3 fruit fly cellular contexts compared by ENCODE assay signal in genomic region chr3L:15516440-15516839, dm6.
TF ChIP-seq lines count a peak whose summit lies in the region.

No protein-coding gene starts in this region.

- no peak for TF ChIP-seq CTCF in whole organism, embryonic (GFP tag; optimal IDR thresholded peaks at IDR 0.05; lab: Kevin White, UChicago)

TF ChIP-seq in whole organism, embryonic, 481 proteins besides CTCF, POLR2A, EP300 and RAD21 (continues in another document):
- no peak for TF ChIP-seq Nf-YC (tag; optimal IDR thresholded peaks at IDR 0.05; lab: Kevin White, UChicago)
- TF ChIP-seq unc-4 (GFP tag; IDR thresholded peaks at IDR 0.05; lab: Robert Waterston, UW; ENCODE audit: partially characterized antibody) = 0 out of 2 replicates have a peak, but pooled peaks have one; percentile 36
- no peak for TF ChIP-seq Poxn (GFP tag; IDR thresholded peaks at IDR 0.05; lab: Robert Waterston, UW)
- no peak for TF ChIP-seq CG8290 (GFP tag; optimal IDR thresholded peaks at IDR 0.05; lab: Kevin White, UChicago)
- peak in 1 of 2 experiments; percentile 10 for TF ChIP-seq CG8290 (tag; optimal IDR thresholded peaks at IDR 0.05; lab: Kevin White, UChicago)
- peak; percentile 13 for TF ChIP-seq pzg (GFP tag; optimal IDR thresholded peaks at IDR 0.05; lab: Kevin White, UChicago)
- TF ChIP-seq tna (GFP tag; IDR thresholded peaks at IDR 0.05; lab: Robert Waterston, UW; ENCODE audit: partially characterized antibody) = no peak
- TF ChIP-seq Ets65A (GFP tag; lab: Kevin White, UChicago) = no peak
- no peak for TF ChIP-seq chn (GFP tag; optimal IDR thresholded peaks at IDR 0.05; lab: Kevin White, UChicago)
- no peak for TF ChIP-seq CG4282 (GFP tag; optimal IDR thresholded peaks at IDR 0.05; lab: Kevin White, UChicago)
- no peak for TF ChIP-seq gsb (GFP tag; IDR thresholded peaks at IDR 0.05; lab: Robert Waterston, UW)
- no peak for TF ChIP-seq NFAT (GFP tag; IDR thresholded peaks at IDR 0.05; lab: Robert Waterston, UW)
- peak; percentile 30 for TF ChIP-seq CG3995 (GFP tag; optimal IDR thresholded peaks at IDR 0.05; lab: Kevin White, UChicago)
- TF ChIP-seq Med (GFP tag; lab: Kevin White, UChicago) = peak; percentile 54
- no peak for TF ChIP-seq rib (GFP tag; IDR thresholded peaks at IDR 0.05; lab: Robert Waterston, UW)
- TF ChIP-seq CG16813 (GFP tag; IDR thresholded peaks at IDR 0.05; lab: Robert Waterston, UW; ENCODE audit: partially characterized antibody) = no peak
- TF ChIP-seq exex (tag; optimal IDR thresholded peaks at IDR 0.05; lab: Kevin White, UChicago) = no peak
- no peak for TF ChIP-seq emc (GFP tag; optimal IDR thresholded peaks at IDR 0.05; lab: Kevin White, UChicago)
- no peak for TF ChIP-seq CG14441 (GFP tag; IDR thresholded peaks at IDR 0.05; lab: Robert Waterston, UW)
- no peak for TF ChIP-seq Lhr (GFP tag; optimal IDR thresholded peaks at IDR 0.05; lab: Kevin White, UChicago)
- TF ChIP-seq CG34224 (GFP tag; IDR thresholded peaks at IDR 0.05; lab: Robert Waterston, UW; ENCODE audit: partially characterized antibody) = peak; percentile 43; the same call in 2 of the 3 replicates
- no peak for TF ChIP-seq CG14965 (GFP tag; optimal IDR thresholded peaks at IDR 0.05; lab: Kevin White, UChicago; ENCODE audit: borderline replicate concordance)
- no peak for TF ChIP-seq CG4404 (GFP tag; IDR thresholded peaks at IDR 0.05; lab: Robert Waterston, UW)
- no peak for TF ChIP-seq gcm2 (GFP tag; optimal IDR thresholded peaks at IDR 0.05; lab: Kevin White, UChicago)
- TF ChIP-seq CG43689 (GFP tag; IDR thresholded peaks at IDR 0.05; lab: Robert Waterston, UW) = no peak
- no peak for TF ChIP-seq Hey (tag; optimal IDR thresholded peaks at IDR 0.05; lab: Kevin White, UChicago)
- no peak for TF ChIP-seq CrebB (tag; optimal IDR thresholded peaks at IDR 0.05; lab: Kevin White, UChicago)
- no peak for TF ChIP-seq CG9215 (GFP tag; IDR thresholded peaks at IDR 0.05; lab: Robert Waterston, UW)
- TF ChIP-seq ind (GFP tag; optimal IDR thresholded peaks at IDR 0.05; lab: Kevin White, UChicago) = no peak
- no peak for TF ChIP-seq Fer1 (GFP tag; optimal IDR thresholded peaks at IDR 0.05; lab: Kevin White, UChicago)
- no peak for TF ChIP-seq CG10462 (GFP tag; optimal IDR thresholded peaks at IDR 0.05; lab: Kevin White, UChicago)

TF ChIP-seq in whole organism, pupa, 21 proteins besides CTCF, POLR2A, EP300 and RAD21:
- TF ChIP-seq CG14655 (GFP tag; optimal IDR thresholded peaks at IDR 0.05; lab: Kevin White, UChicago) = no peak
- TF ChIP-seq CG32121 (GFP tag; IDR thresholded peaks at IDR 0.05; lab: Robert Waterston, UW) = no peak
- TF ChIP-seq EcR (GFP tag; optimal IDR thresholded peaks at IDR 0.05; lab: Kevin White, UChicago) = peak; percentile 53
- TF ChIP-seq CG12605 (GFP tag; IDR thresholded peaks at IDR 0.05; lab: Robert Waterston, UW) = no peak
- no peak for TF ChIP-seq CG8301 (tag; optimal IDR thresholded peaks at IDR 0.05; lab: Kevin White, UChicago)
- no peak for TF ChIP-seq D1 (tag; optimal IDR thresholded peaks at IDR 0.05; lab: Kevin White, UChicago)

TF ChIP-seq in whole organism, wandering third instar larva, 38 proteins besides CTCF, POLR2A, EP300 and RAD21:
- TF ChIP-seq Vsx2 (GFP tag; optimal IDR thresholded peaks at IDR 0.05; lab: Kevin White, UChicago; ENCODE audit: partially characterized antibody) (no peak), ey (GFP tag; optimal IDR thresholded peaks at IDR 0.05; lab: Kevin White, UChicago) (no peak), psq (GFP tag; optimal IDR thresholded peaks at IDR 0.05; lab: Kevin White, UChicago) (no peak), h (GFP tag; optimal IDR thresholded peaks at IDR 0.05; lab: Kevin White, UChicago) (no peak), pan (optimal IDR thresholded peaks at IDR 0.05; lab: Kevin White, UChicago) (no peak), usp (GFP tag; optimal IDR thresholded peaks at IDR 0.05; lab: Kevin White, UChicago) (no peak), tai (GFP tag; optimal IDR thresholded peaks at IDR 0.05; lab: Kevin White, UChicago) (no peak), Myc (optimal IDR thresholded peaks at IDR 0.05; lab: Kevin White, UChicago) (peak; percentile 75), Sp1 (GFP tag; optimal IDR thresholded peaks at IDR 0.05; lab: Kevin White, UChicago) (no peak), foxo (GFP tag; optimal IDR thresholded peaks at IDR 0.05; lab: Kevin White, UChicago) (no peak), N (GFP tag; optimal IDR thresholded peaks at IDR 0.05; lab: Kevin White, UChicago) (peak; percentile 88), dl (GFP tag; optimal IDR thresholded peaks at IDR 0.05; lab: Kevin White, UChicago; ENCODE audit: insufficient read depth in 1 of 2, partially characterized antibody in 2 of 2) (no peak), brk (GFP tag; optimal IDR thresholded peaks at IDR 0.05; lab: Kevin White, UChicago) (no peak), jim (GFP tag; optimal IDR thresholded peaks at IDR 0.05; lab: Kevin White, UChicago) (no peak), HLH106 (tag; optimal IDR thresholded peaks at IDR 0.05; lab: Kevin White, UChicago) (no peak), dsf (GFP tag; optimal IDR thresholded peaks at IDR 0.05; lab: Kevin White, UChicago; ENCODE audit: borderline replicate concordance) (no peak)
